Fruit fly (Drosophila melanogaster): ENCODE measurements around the gene GlcAT-S.
A peak's percentile ranks its signal among the peaks of the same experiment; 100 is the strongest.

The GlcAT-S gene

DNA sequence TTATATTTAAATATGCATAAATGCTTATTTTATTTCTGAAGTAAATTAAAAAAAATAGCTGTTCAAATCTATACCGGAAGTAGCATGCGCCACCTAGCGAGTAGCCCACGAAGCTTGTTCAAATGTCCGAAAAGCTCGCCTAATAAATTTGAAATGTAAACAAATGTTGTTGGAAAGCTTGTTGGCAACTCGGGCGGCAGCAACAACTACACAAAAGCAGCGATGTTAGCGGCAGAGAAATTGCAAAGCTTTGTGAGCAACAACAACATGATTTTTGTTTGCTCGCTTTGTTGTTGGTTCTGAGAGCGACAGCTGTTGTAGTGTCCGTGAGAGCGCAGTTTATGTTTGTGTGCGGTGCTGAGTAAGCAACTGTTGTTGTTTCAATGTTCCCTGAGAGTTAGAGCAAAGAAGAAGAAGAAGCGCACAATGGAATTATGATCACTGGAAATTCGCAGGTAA is 48.8 kb upstream of the GlcAT-S start (continued):
- TF ChIP-seq Sin3A (optimal IDR thresholded peaks at IDR 0.05) = no peak
- peak; percentile 96 for TF ChIP-seq CG31441 (GFP tag; IDR thresholded peaks at IDR 0.05)
- peak; percentile 99 for TF ChIP-seq CG3281 (GFP tag; optimal IDR thresholded peaks at IDR 0.05)
- TF ChIP-seq CG15479 (GFP tag; optimal IDR thresholded peaks at IDR 0.05) = peak; percentile 22
- TF ChIP-seq CoRest (tag; optimal IDR thresholded peaks at IDR 0.05) = peak; percentile 93
- peak; percentile 17; the same call in 1 of the 2 replicates for TF ChIP-seq unc-4 (GFP tag; IDR thresholded peaks at IDR 0.05; ENCODE audit: partially characterized antibody)
- TF ChIP-seq Hr78 (GFP tag; optimal IDR thresholded peaks at IDR 0.05) = peak in 1 of 2 experiments; percentile 85
- no peak for TF ChIP-seq CG1832 (GFP tag; optimal IDR thresholded peaks at IDR 0.05)
- TF ChIP-seq NC2α (GFP tag; optimal IDR thresholded peaks at IDR 0.05) = peak; percentile 94
- TF ChIP-seq CG12071 (GFP tag; optimal IDR thresholded peaks at IDR 0.05) = peak; percentile 100
- TF ChIP-seq odd (GFP tag; optimal IDR thresholded peaks at IDR 0.05) = peak; percentile 100
- peak; percentile 91 for TF ChIP-seq trem (tag; optimal IDR thresholded peaks at IDR 0.05)
- TF ChIP-seq Hand (GFP tag; optimal IDR thresholded peaks at IDR 0.05) = peak; percentile 98
- TF ChIP-seq CG15514 (GFP tag; optimal IDR thresholded peaks at IDR 0.05) = peak; percentile 96
- peak; percentile 94 for TF ChIP-seq CG8290 (GFP tag; optimal IDR thresholded peaks at IDR 0.05)
- peak; percentile 90 to 98 for TF ChIP-seq CG8290 (tag; optimal IDR thresholded peaks at IDR 0.05)
- TF ChIP-seq MESR4 (GFP tag; optimal IDR thresholded peaks at IDR 0.05) = peak; percentile 89
- peak; percentile 94 for TF ChIP-seq sd (tag; optimal IDR thresholded peaks at IDR 0.05)
- TF ChIP-seq CG32772 (GFP tag; IDR thresholded peaks at IDR 0.05) = peak; percentile 89
- TF ChIP-seq CG9932 (GFP tag; IDR thresholded peaks at IDR 0.05) = peak; percentile 85
- TF ChIP-seq hb (GFP tag; IDR thresholded peaks at IDR 0.05; ENCODE audit: partially characterized antibody) = no peak
- peak in 1 of 2 experiments; percentile 70 for TF ChIP-seq crp (GFP tag; optimal IDR thresholded peaks at IDR 0.05)
- no peak for TF ChIP-seq br (optimal IDR thresholded peaks at IDR 0.05)
- TF ChIP-seq esg (GFP tag; conservative IDR thresholded peaks at IDR 0.05) = peak; percentile 64
- TF ChIP-seq salm (tag; optimal IDR thresholded peaks at IDR 0.05) = peak; percentile 97
- peak; percentile 95 for TF ChIP-seq Six4 (GFP tag; optimal IDR thresholded peaks at IDR 0.05)
- TF ChIP-seq knrl (GFP tag; IDR thresholded peaks at IDR 0.05; ENCODE audit: partially characterized antibody) = no peak
- TF ChIP-seq insv (GFP tag; optimal IDR thresholded peaks at IDR 0.05) = peak; percentile 7 to 87
- peak; percentile 100 for TF ChIP-seq ATbp (GFP tag; optimal IDR thresholded peaks at IDR 0.05)
- TF ChIP-seq cg (GFP tag; optimal IDR thresholded peaks at IDR 0.05) = peak; percentile 80
- peak; percentile 99 for TF ChIP-seq sqz (GFP tag; optimal IDR thresholded peaks at IDR 0.05)
- TF ChIP-seq NFAT (GFP tag; IDR thresholded peaks at IDR 0.05) = peak; percentile 98
- TF ChIP-seq CG7987 (GFP tag; optimal IDR thresholded peaks at IDR 0.05) = peak; percentile 100
- TF ChIP-seq CG8089 (GFP tag; optimal IDR thresholded peaks at IDR 0.05) = peak; percentile 94
- TF ChIP-seq usp (GFP tag; optimal IDR thresholded peaks at IDR 0.05) = no peak
- peak; percentile 25; the same call in 1 of the 3 replicates for TF ChIP-seq CG11560 (tag; IDR thresholded peaks at IDR 0.05)
- no peak for TF ChIP-seq HLH4C (GFP tag; IDR thresholded peaks at IDR 0.05; ENCODE audit: partially characterized antibody)
- TF ChIP-seq Camta (GFP tag; optimal IDR thresholded peaks at IDR 0.05) = peak; percentile 97
- peak; percentile 97 for TF ChIP-seq gsb-n (tag; optimal IDR thresholded peaks at IDR 0.05)
- peak; percentile 100 for TF ChIP-seq Med (GFP tag)
- peak; percentile 86 for TF ChIP-seq peb (GFP tag; IDR thresholded peaks at IDR 0.05)
- TF ChIP-seq mld (GFP tag; IDR thresholded peaks at IDR 0.05; ENCODE audit: partially characterized antibody) = no peak
- peak; percentile 90 for TF ChIP-seq Bdp1 (GFP tag; optimal IDR thresholded peaks at IDR 0.05)
- TF ChIP-seq CG16813 (GFP tag; IDR thresholded peaks at IDR 0.05; ENCODE audit: partially characterized antibody) = no peak
- TF ChIP-seq HLH3B (GFP tag; IDR thresholded peaks at IDR 0.05) = peak; percentile 95
- TF ChIP-seq Antp (GFP tag; optimal IDR thresholded peaks at IDR 0.05) = peak; percentile 86
- TF ChIP-seq cad (GFP tag; optimal IDR thresholded peaks at IDR 0.05) = no peak
- TF ChIP-seq Bgb (GFP tag; IDR thresholded peaks at IDR 0.05; ENCODE audit: partially characterized antibody) = peak; percentile 21; the same call in 1 of the 2 replicates
- TF ChIP-seq tio (GFP tag; optimal IDR thresholded peaks at IDR 0.05) = peak; percentile 90
- TF ChIP-seq CG30431 (GFP tag; optimal IDR thresholded peaks at IDR 0.05) = peak; percentile 90

Data from whole organism, embryonic.